Fruit fly (Drosophila melanogaster) whole organism, larva: ENCODE measurements around the gene CG13272.
A peak's percentile ranks its signal among the peaks of the same experiment; 100 is the strongest.

ENCODE experiments used
- noc ChIP-seq: fragments of 200-800 bp; sonication (Bioruptor generic); optimal IDR thresholded peaks from 3 replicates; lab custom pipeline; 2019; ENCODE audit warnings: missing biosample characterization, mild to moderate bottlenecking, missing genetic modification characterization, moderate library complexity

CG13272 gene

DNA sequence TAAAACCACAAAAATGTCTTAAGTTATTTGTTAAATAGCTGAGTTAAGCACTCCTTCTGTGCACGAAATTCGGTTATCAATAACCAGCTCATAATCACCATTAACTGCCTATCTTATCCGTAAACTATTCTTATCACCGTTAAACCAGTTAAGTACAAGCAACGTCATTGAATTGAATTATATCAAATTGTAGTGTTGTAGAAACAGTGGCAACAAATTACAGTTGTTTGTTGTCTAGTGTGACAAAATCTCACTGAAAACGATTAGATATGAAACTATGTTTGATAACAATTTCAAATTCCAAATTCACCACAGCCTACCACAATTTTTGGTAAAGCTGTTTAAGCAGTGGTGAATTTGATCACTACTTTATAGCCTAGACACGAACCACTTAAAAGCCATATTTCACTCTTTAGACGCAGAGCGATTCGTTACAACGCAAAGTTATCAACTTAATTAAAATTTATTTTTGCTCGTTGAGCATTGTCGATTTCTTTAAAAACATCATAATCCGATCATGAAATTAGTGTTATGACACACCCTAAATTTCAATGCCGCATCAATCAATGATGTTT lies 3.0 kb upstream of the CG13272 start:
- no peak for TF ChIP-seq noc (tag; lab: Kevin White, UChicago)

DNA sequence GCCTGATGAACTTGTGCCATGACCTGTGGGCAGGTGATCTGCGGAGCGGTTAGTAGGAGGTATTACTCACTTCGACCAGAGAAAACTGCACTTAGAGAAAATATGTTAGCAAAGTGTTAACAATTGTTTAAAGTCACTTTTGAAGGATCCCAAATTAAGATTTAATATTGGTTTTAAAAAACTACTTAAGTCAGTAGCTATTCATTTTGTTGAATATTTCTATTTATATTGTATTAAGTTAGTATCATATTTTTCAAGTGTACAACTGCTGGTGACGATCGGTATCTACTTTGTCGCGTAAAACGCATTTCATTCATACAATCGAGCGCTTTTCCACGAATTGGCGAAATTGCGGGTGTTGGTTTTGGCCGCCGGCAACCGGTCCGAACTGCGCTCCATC lies 1.0 kb upstream of the CG13272 start:
- no peak for TF ChIP-seq noc (tag; lab: Kevin White, UChicago)

DNA sequence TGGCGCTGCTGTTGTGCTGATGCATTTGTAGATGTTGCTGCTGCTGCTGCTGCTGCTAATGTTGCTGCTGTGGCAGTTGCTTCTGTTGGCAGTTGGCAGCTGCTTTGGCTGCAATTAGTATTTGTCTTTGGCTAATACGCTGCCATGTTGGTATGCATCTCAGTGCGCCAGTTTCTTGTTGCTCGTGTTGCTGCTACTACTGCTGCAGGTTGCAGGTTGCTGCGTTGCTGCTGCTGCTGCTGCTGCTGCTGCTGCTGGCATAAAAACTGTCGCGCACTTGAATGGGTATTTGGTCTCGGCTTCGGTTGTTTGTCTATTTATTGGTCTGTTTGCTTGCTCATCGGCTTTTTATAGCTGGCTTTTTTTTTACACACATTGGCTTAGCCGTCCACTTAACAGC lies 4.1 kb downstream of the CG13272 start:
- no peak for TF ChIP-seq noc (tag; lab: Kevin White, UChicago)

DNA sequence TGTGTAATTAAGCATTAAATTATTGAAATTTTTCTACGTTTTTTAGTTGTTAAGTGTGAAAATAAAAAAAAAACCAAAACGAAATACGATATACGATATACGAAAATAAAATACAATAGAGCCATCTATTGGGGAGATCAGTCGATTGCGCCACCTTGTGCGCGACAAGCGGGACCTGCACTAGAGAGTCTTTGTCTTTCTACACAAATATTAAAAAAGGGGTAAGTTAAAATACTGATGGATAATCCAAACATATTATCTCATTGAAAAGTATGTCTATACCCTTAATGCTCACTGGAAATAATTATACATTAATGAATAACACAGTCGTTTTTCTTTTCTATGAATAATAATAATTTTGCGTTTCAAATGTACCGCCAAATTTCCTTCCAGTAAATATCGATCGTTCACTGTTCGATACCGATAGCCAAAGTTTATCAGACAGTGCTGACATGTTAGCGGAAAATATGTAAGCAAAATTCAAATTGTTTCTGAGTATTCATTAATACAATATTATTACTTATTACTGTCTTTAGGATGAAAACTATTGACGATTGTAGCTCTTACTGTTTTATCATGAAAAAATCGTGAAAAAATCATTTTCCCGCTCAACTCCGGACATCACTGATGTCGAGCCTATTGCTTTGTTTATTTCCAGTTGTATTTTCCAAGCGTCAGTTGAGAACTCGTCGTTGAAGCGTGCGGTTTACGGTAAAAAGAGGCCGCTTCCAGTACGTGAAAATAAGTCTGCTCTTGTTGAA lies 11.5 kb downstream of the CG13272 start, which contains the start of gene mdy:
Gene mdy (plus strand): TSS at position 672 of the 761 bp plus-strand sequence.
- TF ChIP-seq noc (tag; lab: Kevin White, UChicago), result no peak

DNA sequence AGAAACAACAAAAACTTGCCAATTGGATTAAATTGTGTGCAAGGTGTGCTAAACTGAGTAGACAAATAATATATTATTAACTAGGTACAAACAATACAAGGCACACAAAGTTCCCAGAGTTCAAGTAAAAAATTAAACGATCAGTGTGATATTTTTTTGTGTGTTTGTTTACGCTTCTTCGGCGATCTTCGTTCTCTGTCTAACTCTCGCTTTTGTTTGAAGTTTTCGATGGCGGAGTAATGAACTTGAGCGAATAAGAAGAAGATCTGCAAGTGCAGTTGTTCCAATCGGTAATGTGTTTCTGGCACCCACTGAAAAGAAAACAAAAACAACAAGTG lies 12.0 kb downstream of the CG13272 start:
- no peak for TF ChIP-seq noc (tag; lab: Kevin White, UChicago)

DNA sequence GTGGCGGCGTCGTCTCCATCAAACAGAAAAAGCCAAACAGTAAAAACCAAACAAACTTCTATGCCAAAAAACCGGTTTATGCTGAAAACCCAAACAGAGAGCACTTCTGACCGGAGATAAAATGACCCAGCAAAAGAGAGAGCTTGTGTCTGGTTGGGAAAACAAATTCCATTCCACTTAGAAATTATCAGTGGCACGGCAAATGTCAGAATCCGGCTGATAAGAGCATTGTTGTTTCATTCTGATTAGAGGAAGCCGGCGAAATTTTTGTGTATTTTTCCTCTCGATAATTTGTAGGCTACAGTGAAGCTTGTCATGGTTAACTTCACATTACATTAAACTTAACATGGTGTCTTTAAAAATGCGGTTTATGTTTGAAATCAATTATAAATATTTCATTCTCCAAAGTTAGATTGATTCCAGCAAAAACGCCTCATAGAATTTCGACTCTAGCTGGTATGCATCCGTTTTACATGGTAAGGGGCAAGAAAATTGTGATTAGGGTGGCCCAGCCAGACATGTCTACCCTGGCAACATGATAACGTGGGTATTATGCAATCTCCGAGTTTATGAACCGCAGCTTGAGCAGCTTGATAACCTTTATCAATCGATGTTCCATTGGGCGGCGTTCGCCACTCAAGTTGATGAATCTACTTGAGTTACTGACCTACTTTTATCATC lies 12.9 kb downstream of the CG13272 start:
- peak; percentile 65 for TF ChIP-seq noc (tag; lab: Kevin White, UChicago)

DNA sequence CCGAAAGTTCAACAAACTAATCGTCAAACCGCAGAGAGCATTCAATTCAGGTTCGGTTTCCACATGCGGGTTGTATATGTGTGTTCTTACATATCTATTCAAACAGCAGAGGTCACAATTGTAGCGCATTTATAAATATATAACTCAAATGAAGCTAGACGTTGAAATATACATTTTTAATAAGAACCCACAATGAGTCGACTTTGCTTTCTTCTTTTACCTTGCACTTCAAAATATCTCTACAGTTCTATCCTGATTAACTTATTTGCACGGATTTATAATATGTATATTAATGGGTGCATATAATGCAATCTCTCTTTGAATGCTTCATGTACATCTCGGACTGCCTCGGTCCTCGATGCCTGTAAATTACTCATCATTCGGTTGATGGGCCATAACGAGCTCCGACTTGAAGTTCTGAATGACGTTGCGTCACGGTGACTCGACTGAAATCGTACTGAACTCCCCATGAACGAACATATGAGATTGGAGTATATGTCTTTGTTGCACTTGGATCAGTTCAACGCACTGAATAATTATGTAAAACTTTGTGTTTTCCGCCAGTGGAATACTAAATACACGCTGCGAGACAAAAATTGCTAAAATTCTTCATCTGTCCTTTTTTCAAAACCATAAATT lies 13.8 kb downstream of the CG13272 start:
- TF ChIP-seq noc (tag; lab: Kevin White, UChicago), result no peak

DNA sequence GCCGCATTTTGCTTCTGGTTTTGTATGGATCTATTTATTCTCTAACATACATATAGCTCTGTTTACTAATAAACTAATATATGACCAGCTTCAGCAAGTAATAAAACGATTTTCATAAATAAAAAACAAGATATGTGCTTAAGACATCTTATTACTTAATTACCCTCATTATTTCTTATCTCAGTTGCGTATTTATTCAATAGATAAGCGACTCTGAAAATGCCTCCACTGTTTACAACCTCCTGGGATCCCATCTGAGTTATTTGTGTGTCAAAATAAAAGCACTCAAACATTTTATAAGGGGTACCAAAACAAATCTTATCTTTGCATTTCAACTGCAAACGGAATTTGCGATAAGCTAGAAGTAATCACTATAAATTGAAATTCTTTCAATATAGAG lies 15.0 kb downstream of the CG13272 start:
- peak; percentile 93 for TF ChIP-seq noc (tag; lab: Kevin White, UChicago)

DNA sequence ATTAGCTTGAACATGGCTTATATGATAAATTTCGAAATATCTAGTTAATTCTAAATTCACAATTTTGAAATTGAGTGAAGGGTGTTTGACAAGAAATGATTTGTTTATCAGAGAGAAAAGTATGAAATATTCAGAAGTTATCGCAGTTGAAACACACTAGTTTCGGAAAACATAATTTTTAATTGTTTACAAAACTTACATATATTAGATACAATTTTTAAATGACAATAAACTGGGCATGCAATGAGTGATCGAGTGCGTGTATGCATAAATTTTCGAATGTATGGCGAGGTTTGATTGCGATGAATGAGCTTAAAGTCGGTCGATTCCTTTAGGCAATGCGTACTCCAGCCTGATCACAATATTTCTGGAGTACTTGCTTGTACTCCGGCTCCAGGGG lies 16.3 kb downstream of the CG13272 start, which contains the start of gene CG13280:
Gene CG13280 (minus strand): TSS at position 101 of the 400 bp plus-strand sequence.
- no peak for TF ChIP-seq noc (tag; lab: Kevin White, UChicago)

DNA sequence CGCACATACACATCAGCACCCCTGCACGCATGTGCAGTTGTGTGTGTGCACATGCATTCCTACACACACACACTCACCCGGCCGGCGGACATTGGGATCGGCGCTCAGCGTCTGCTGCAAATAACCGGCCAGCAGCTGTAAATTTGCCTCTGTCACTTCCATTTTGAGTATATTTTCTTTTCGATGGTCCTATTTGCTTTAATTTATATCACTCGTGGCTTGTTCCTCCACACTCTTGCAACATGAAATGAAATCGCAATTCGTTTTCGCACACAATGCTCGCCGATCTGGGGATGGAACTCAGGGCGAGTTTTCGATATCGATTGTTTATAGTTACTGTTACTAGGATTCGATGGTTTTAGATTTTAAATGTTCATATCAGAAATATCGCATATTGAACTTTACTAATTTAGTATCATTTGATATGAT lies 20.2 kb downstream of the CG13272 start, which contains the start of gene Cse1:
Gene Cse1 (minus strand): TSS at position 303 of the 429 bp plus-strand sequence.
- TF ChIP-seq noc (tag; lab: Kevin White, UChicago), result peak; percentile 31

DNA sequence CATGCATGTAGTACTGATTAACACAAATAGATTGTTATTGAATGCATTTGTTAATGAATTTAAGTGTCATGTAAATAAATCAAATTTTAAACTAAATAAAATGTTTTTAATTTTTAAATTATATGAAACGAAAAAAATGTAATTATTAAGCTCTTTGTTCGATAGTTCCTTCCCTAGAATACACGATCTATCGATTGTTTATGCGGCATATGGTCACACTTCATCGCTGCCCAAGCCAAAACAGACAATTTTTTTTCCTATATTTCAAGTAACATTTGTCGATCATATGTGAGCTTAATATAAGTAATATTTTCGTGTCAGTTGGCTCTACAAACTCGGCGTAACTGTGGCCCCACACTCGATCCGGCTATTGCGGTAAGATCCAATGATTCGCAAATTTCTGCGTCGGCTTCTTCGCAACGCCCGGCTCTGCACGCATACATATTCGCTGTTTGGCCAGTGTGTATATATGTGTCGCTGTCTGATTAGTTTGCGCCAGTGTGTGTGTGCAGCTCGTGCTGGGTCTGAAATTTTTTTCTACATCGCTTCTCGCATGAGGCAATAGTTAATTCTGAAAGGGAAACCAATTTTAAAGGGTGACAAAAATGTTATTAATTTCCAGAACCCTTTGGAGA lies 22.3 kb downstream of the CG13272 start, which contains the start of gene AspRS-m:
Gene AspRS-m (plus strand): TSS at position 207 of the 635 bp plus-strand sequence.
- TF ChIP-seq noc (tag; lab: Kevin White, UChicago), result no peak

DNA sequence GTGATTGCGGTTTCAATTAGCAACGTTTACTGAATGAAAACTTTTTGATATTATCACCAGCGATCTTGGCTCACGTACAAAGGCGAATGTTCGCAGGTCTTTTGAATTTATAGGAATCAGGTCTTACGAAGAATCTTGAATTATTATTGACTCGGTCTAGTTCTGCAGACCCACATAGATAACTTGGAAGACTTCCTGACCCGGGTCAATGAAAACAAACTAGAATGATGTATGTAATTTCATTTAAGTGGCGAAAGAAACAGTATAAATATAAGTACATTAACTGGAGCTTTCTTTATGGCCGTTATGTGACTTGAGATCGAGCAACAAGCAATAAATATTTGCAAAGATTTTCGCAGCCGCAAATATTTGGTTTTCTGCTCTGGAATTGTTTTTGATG lies 29.7 kb downstream of the CG13272 start, which contains the start of gene CG13282:
Gene CG13282 (minus strand): TSS at position 101 of the 400 bp plus-strand sequence.
- no peak for TF ChIP-seq noc (tag; lab: Kevin White, UChicago)

DNA sequence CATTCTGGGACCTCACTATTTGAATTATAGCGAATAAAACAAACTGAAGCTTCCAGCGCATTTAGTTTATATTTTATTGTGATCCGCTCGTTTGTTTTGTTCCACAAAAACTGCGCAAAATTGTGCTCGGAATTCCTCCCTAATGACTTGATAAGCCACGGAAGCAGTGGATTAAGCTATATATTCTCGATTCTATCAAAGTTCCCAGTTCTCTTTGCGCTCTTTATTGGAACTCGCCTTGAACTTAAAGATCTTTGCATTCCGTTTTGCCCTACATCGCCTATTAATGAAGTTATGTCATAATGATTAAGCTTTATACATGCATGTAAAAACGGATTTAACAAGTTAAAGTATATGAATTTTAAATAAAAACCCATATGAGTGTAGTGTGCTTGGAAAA lies 32.5 kb downstream of the CG13272 start, which contains the start of gene Nepl9:
Gene Nepl9 (minus strand): TSS at position 101 of the 400 bp plus-strand sequence.
- no peak for TF ChIP-seq noc (tag; lab: Kevin White, UChicago)

DNA sequence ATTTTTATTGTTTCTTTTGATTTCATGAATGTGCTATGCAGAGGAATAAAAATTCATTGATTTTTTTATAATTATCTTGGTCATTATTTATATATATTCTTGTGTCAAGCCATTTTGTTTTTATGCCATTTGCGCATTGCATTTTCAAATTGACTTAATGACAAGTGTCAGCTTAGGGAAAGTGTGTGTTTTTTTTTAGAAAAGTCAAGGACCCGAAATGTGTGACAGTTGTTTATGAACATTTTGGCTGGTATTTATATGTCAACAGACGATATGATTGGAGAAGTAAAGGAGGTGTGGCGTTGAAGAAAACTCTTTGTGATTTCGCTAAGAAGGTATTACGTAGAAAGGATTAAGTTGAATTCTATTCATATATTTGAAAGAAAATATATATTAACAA lies 33.0 kb downstream of the CG13272 start, which contains the start of the genes SclA and SclB:
Gene SclA (plus strand): TSS at position 301 of the 400 bp plus-strand sequence.
Gene SclB (plus strand): TSS at position 301 of the 400 bp plus-strand sequence.
- no peak for TF ChIP-seq noc (tag; lab: Kevin White, UChicago)

DNA sequence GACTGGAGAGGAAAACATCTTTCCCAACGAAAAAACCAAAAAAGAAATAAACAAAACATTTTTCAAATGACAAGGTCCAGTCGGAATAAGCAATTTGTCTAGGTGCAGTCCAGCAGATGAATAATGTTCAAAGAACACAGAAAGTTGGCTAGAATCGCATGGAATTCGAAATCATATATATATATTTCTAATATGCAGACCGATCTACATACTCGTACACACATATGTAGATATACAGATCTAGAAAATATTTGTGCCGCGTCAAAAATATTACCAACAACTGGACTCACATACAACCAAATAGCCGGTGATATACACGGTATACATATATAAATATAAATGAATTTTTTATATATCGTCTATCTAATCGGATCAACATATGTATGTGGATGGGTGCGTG lies 35.0 kb downstream of the CG13272 start:
- no peak for TF ChIP-seq noc (tag; lab: Kevin White, UChicago)
